In genomic region chrIII:8946285-8946684, ce11 we compare ENCODE assay signal across 4 worm cellular contexts.
TF ChIP-seq lines count a peak whose summit lies in the region.

No protein-coding gene starts in this region.

TF ChIP-seq in whole organism, L1 larva, 84 proteins besides CTCF, POLR2A, EP300 and RAD21:
- TF ChIP-seq vab-15 (tag; optimal IDR thresholded peaks at IDR 0.05; lab: Kevin White, UChicago) (no peak), elt-3 (tag; optimal IDR thresholded peaks at IDR 0.05; lab: Kevin White, UChicago) (no peak), ceh-8 (GFP tag; optimal IDR thresholded peaks at IDR 0.05; lab: Kevin White, UChicago) (no peak), nhr-28 (tag; optimal IDR thresholded peaks at IDR 0.05; lab: Kevin White, UChicago) (no peak), swsn-7 (tag; optimal IDR thresholded peaks at IDR 0.05; lab: Kevin White, UChicago) (no peak), tlp-1 (tag; optimal IDR thresholded peaks at IDR 0.05; lab: Kevin White, UChicago) (no peak), ceh-63 (GFP tag; optimal IDR thresholded peaks at IDR 0.05; lab: Kevin White, UChicago) (no peak), lin-14 (GFP tag; optimal IDR thresholded peaks at IDR 0.05; lab: Kevin White, UChicago) (peak; percentile 62), elt-2 (tag; optimal IDR thresholded peaks at IDR 0.05; lab: Kevin White, UChicago) (no peak), xbp-1 (tag; optimal IDR thresholded peaks at IDR 0.05; lab: Kevin White, UChicago) (no peak), hlh-17 (GFP tag; optimal IDR thresholded peaks at IDR 0.05; lab: Kevin White, UChicago; ENCODE audit: borderline replicate concordance) (no peak), C04F5.9 (tag; optimal IDR thresholded peaks at IDR 0.05; lab: Kevin White, UChicago) (no peak), fkh-10 (GFP tag; optimal IDR thresholded peaks at IDR 0.05; lab: Kevin White, UChicago) (peak; percentile 49), unc-86 (tag; optimal IDR thresholded peaks at IDR 0.05; lab: Kevin White, UChicago) (no peak), nhr-11 (tag; optimal IDR thresholded peaks at IDR 0.05; lab: Kevin White, UChicago) (no peak), ztf-4 (tag; optimal IDR thresholded peaks at IDR 0.05; lab: Kevin White, UChicago) (no peak), nhr-85 (tag; lab: Kevin White, UChicago) (no peak), Y116A8C.19 (tag; optimal IDR thresholded peaks at IDR 0.05; lab: Kevin White, UChicago; ENCODE audit: borderline replicate concordance) (no peak)

TF ChIP-seq in whole organism, L4 larva, 104 proteins besides CTCF, POLR2A, EP300 and RAD21:
- TF ChIP-seq fkh-10 (GFP tag; optimal IDR thresholded peaks at IDR 0.05; lab: Kevin White, UChicago) (peak; percentile 52), tra-1 (GFP tag; IDR thresholded peaks at IDR 0.05; lab: Robert Waterston, UW) (no peak)

TF ChIP-seq in whole organism, late embryonic, 69 proteins besides CTCF, POLR2A, EP300 and RAD21:
- peak; percentile 3 for TF ChIP-seq unc-42 (tag; optimal IDR thresholded peaks at IDR 0.05; lab: Kevin White, UChicago)
- TF ChIP-seq ttx-3 (tag; optimal IDR thresholded peaks at IDR 0.05; lab: Kevin White, UChicago), result no peak

TF ChIP-seq in whole organism, young adult, 124 proteins besides CTCF, POLR2A, EP300 and RAD21:
- TF ChIP-seq zim-3 (tag; optimal IDR thresholded peaks at IDR 0.05; lab: Kevin White, UChicago) (no peak), hmg-1.2 (GFP tag; IDR thresholded peaks at IDR 0.05; lab: Robert Waterston, UW) (0 out of 2 replicates have a peak, but pooled peaks have one; percentile 23), hlh-26 (GFP tag; conservative IDR thresholded peaks at IDR 0.05; lab: Robert Waterston, UW) (no peak)
